Fruit fly (Drosophila melanogaster): ENCODE results near the gene cype.

Gene cype

DNA sequence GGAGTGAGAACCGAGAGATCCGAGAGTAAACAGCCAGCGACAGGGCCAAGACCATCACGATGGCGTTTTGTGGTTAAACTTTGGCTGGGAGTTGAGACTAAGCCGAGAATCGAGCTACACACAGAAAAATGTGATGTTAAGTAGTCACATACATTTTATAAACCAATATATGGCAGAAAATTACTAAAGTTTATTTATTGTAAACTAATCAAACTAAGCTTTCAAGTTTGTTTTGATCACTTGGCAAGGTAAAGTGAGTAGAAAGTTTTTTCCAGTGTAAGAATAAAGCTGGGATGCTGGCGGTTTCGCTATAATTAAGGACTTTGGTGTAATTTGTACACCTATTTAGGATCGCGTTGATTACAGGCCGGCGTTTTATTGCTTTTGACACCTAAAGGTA lies 45.5 kb downstream of the cype start:
- TF ChIP-seq CG32264 (GFP tag; optimal IDR thresholded peaks at IDR 0.05) (no peak), woc (GFP tag; optimal IDR thresholded peaks at IDR 0.05) (peak; percentile 9), Abd-B (GFP tag; optimal IDR thresholded peaks at IDR 0.05) (no peak), GATAd (GFP tag; optimal IDR thresholded peaks at IDR 0.05) (no peak), Hnf4 (GFP tag; optimal IDR thresholded peaks at IDR 0.05) (peak; percentile 31), dsf (GFP tag; optimal IDR thresholded peaks at IDR 0.05; ENCODE audit: borderline replicate concordance) (no peak), jim (GFP tag; optimal IDR thresholded peaks at IDR 0.05) (no peak), N (GFP tag; optimal IDR thresholded peaks at IDR 0.05) (no peak), dl (GFP tag; optimal IDR thresholded peaks at IDR 0.05; ENCODE audit: insufficient read depth in 1 of 2, partially characterized antibody in 2 of 2) (no peak), Hr83 (GFP tag; optimal IDR thresholded peaks at IDR 0.05; ENCODE audit: poor library complexity, severe bottlenecking) (no peak), Rel (GFP tag; optimal IDR thresholded peaks at IDR 0.05) (no peak), Rel (tag; optimal IDR thresholded peaks at IDR 0.05) (no peak), lola (GFP tag; optimal IDR thresholded peaks at IDR 0.05) (no peak), CG9705 (GFP tag; optimal IDR thresholded peaks at IDR 0.05) (no peak), dmrt93B (GFP tag; optimal IDR thresholded peaks at IDR 0.05) (no peak), Vsx2 (GFP tag; optimal IDR thresholded peaks at IDR 0.05; ENCODE audit: partially characterized antibody) (no peak), Dif (GFP tag; optimal IDR thresholded peaks at IDR 0.05; ENCODE audit: partially characterized antibody) (no peak), br (GFP tag; optimal IDR thresholded peaks at IDR 0.05) (peak; percentile 26), rgr (GFP tag; optimal IDR thresholded peaks at IDR 0.05) (peak; percentile 34), Mio (GFP tag; optimal IDR thresholded peaks at IDR 0.05) (no peak), fru (GFP tag; optimal IDR thresholded peaks at IDR 0.05) (peak; percentile 46), Sp1 (GFP tag; optimal IDR thresholded peaks at IDR 0.05) (peak; percentile 30), CrebA (GFP tag; optimal IDR thresholded peaks at IDR 0.05; ENCODE audit: borderline replicate concordance) (no peak), pan (optimal IDR thresholded peaks at IDR 0.05) (no peak), usp (GFP tag; optimal IDR thresholded peaks at IDR 0.05) (no peak), HLH106 (tag; optimal IDR thresholded peaks at IDR 0.05) (peak; percentile 48), OdsH (GFP tag; optimal IDR thresholded peaks at IDR 0.05) (peak; percentile 49), tai (GFP tag; optimal IDR thresholded peaks at IDR 0.05) (no peak), Jra (GFP tag; optimal IDR thresholded peaks at IDR 0.05) (no peak), psq (GFP tag; optimal IDR thresholded peaks at IDR 0.05) (peak; percentile 32), Myc (optimal IDR thresholded peaks at IDR 0.05) (no peak), sv (GFP tag; optimal IDR thresholded peaks at IDR 0.05) (no peak), foxo (GFP tag; optimal IDR thresholded peaks at IDR 0.05) (peak in 1 of 2 experiments; percentile 54), Hr78 (GFP tag; optimal IDR thresholded peaks at IDR 0.05) (no peak), h (GFP tag; optimal IDR thresholded peaks at IDR 0.05) (peak; percentile 54), brk (GFP tag; optimal IDR thresholded peaks at IDR 0.05) (no peak), Dfd (GFP tag; optimal IDR thresholded peaks at IDR 0.05) (no peak), ey (GFP tag; optimal IDR thresholded peaks at IDR 0.05) (peak; percentile 45), sage (GFP tag; optimal IDR thresholded peaks at IDR 0.05) (no peak)

- TF ChIP-seq usp (GFP tag; optimal IDR thresholded peaks at IDR 0.05), result no peak
- TF ChIP-seq Hnf4 (GFP tag; optimal IDR thresholded peaks at IDR 0.05), result no peak
- TF ChIP-seq OdsH (GFP tag; optimal IDR thresholded peaks at IDR 0.05), result no peak
- no peak for TF ChIP-seq sage (GFP tag; optimal IDR thresholded peaks at IDR 0.05)
- TF ChIP-seq fru (GFP tag; optimal IDR thresholded peaks at IDR 0.05), result no peak
- TF ChIP-seq HLH106 (tag; optimal IDR thresholded peaks at IDR 0.05), result no peak
- TF ChIP-seq foxo (GFP tag; optimal IDR thresholded peaks at IDR 0.05), result no peak
- TF ChIP-seq sv (GFP tag; optimal IDR thresholded peaks at IDR 0.05), result no peak
- no peak for TF ChIP-seq br (GFP tag; optimal IDR thresholded peaks at IDR 0.05)
- TF ChIP-seq Mio (GFP tag; optimal IDR thresholded peaks at IDR 0.05), result no peak
These were observed 47.2 kb downstream of the cype start for dm6 chr2L:5374216-5374615.

- TF ChIP-seq fru (GFP tag; optimal IDR thresholded peaks at IDR 0.05), result peak; percentile 7
- TF ChIP-seq sage (GFP tag; optimal IDR thresholded peaks at IDR 0.05), result no peak
- peak; percentile 4 for TF ChIP-seq OdsH (GFP tag; optimal IDR thresholded peaks at IDR 0.05)
- no peak for TF ChIP-seq N (GFP tag; optimal IDR thresholded peaks at IDR 0.05)
- TF ChIP-seq rgr (GFP tag; optimal IDR thresholded peaks at IDR 0.05), result peak; percentile 25
- TF ChIP-seq Dif (GFP tag; optimal IDR thresholded peaks at IDR 0.05; ENCODE audit: partially characterized antibody), result no peak
- TF ChIP-seq HLH106 (tag; optimal IDR thresholded peaks at IDR 0.05), result peak; percentile 35
- peak; percentile 9 for TF ChIP-seq Sp1 (GFP tag; optimal IDR thresholded peaks at IDR 0.05)
- TF ChIP-seq h (GFP tag; optimal IDR thresholded peaks at IDR 0.05), result peak; percentile 19
- TF ChIP-seq Rel (GFP tag; optimal IDR thresholded peaks at IDR 0.05), result no peak
- no peak for TF ChIP-seq Rel (tag; optimal IDR thresholded peaks at IDR 0.05)
- no peak for TF ChIP-seq CrebA (GFP tag; optimal IDR thresholded peaks at IDR 0.05; ENCODE audit: borderline replicate concordance)
- peak in 1 of 2 experiments; percentile 31 for TF ChIP-seq foxo (GFP tag; optimal IDR thresholded peaks at IDR 0.05)
These were observed 48.0 kb downstream of the cype start for dm6 chr2L:5374989-5375388.

Data from whole organism, wandering third instar larva.